Worm (Caenorhabditis elegans) whole organism, L3 larva: ENCODE measurements around the gene K12H6.10.

Source experiments
- R02D3.7 ChIP-seq: fragments of 150-350 bp; optimal IDR thresholded peaks from 2 replicates; lab custom pipeline; 2014; ENCODE audit warnings: missing biosample characterization, missing genetic modification characterization
- ZK546.5 ChIP-seq: sonication (generic microtip); optimal IDR thresholded peaks from 2 replicates; lab custom pipeline; 2017; ENCODE audit warnings: missing biosample characterization, missing genetic modification characterization
- aly-2 ChIP-seq: fragments of 150-350 bp; optimal IDR thresholded peaks from 2 replicates; lab custom pipeline; 2014; ENCODE audit warnings: missing biosample characterization, missing genetic modification characterization
- ceh-16 ChIP-seq: sonication (generic microtip); optimal IDR thresholded peaks from 2 replicates; lab custom pipeline; 2017; ENCODE audit warnings: missing biosample characterization, missing genetic modification characterization
- ceh-28 ChIP-seq: fragments of 150-350 bp; optimal IDR thresholded peaks from 2 replicates; lab custom pipeline; 2014; ENCODE audit warnings: missing biosample characterization, missing genetic modification reagents, missing genetic modification characterization
- ceh-82 ChIP-seq: fragments of 150-350 bp; optimal IDR thresholded peaks from 2 replicates; lab custom pipeline; 2014; ENCODE audit warnings: missing biosample characterization, missing genetic modification characterization
- ceh-9 ChIP-seq: sonication (generic microtip); optimal IDR thresholded peaks from 2 replicates; lab custom pipeline; 2018; ENCODE audit warnings: missing biosample characterization, missing genetic modification characterization
- daf-12 ChIP-seq: fragments of 150-350 bp; optimal IDR thresholded peaks from 2 replicates; lab custom pipeline; 2014; ENCODE audit warnings: missing biosample characterization, missing genetic modification reagents, missing genetic modification characterization
- egl-27 ChIP-seq: sonication (generic microtip); optimal IDR thresholded peaks from 4 replicates; lab custom pipeline; 2017; ENCODE audit warnings: missing biosample characterization, missing genetic modification reagents, missing genetic modification characterization
- elt-1 ChIP-seq: fragments of 150-350 bp; optimal IDR thresholded peaks from 2 replicates; lab custom pipeline; 2014; ENCODE audit warnings: missing biosample characterization, missing genetic modification characterization
- elt-2 ChIP-seq: sonication (generic microtip); optimal IDR thresholded peaks from 2 replicates; lab custom pipeline; 2016; ENCODE audit warnings: missing genetic modification reagents, mild to moderate bottlenecking, missing genetic modification characterization, missing compliant biosample characterization
- fkh-2 ChIP-seq: fragments of 150-350 bp; optimal IDR thresholded peaks from 2 replicates; lab custom pipeline; 2014; ENCODE audit warnings: missing biosample characterization, missing genetic modification reagents, missing genetic modification characterization
- fos-1 ChIP-seq: fragments of 150-350 bp; optimal IDR thresholded peaks from 2 replicates; lab custom pipeline; 2014; ENCODE audit warnings: missing biosample characterization, missing genetic modification characterization
- hmg-11 ChIP-seq: sonication (generic microtip); optimal IDR thresholded peaks from 2 replicates; lab custom pipeline; 2016; ENCODE audit warnings: missing genetic modification characterization, missing compliant biosample characterization
- jun-1 ChIP-seq: fragments of 150-350 bp; optimal IDR thresholded peaks from 2 replicates; lab custom pipeline; 2014; ENCODE audit warnings: missing biosample characterization, missing genetic modification reagents, missing genetic modification characterization
- lin-15B ChIP-seq: fragments of 150-350 bp; optimal IDR thresholded peaks from 2 replicates; lab custom pipeline; 2014; ENCODE audit warnings: missing biosample characterization, missing genetic modification characterization
- lin-39 ChIP-seq: fragments of 150-350 bp; optimal IDR thresholded peaks from 2 replicates; lab custom pipeline; 2018; ENCODE audit warnings: missing biosample characterization, missing genetic modification reagents, missing genetic modification characterization
- mdl-1 ChIP-seq: fragments of 150-350 bp; optimal IDR thresholded peaks from 2 replicates; lab custom pipeline; 2014; ENCODE audit warnings: missing biosample characterization, missing genetic modification characterization
- nhr-11 ChIP-seq: fragments of 150-350 bp; optimal IDR thresholded peaks from 2 replicates; lab custom pipeline; 2014; ENCODE audit warnings: missing biosample characterization, missing genetic modification characterization
- nhr-12 ChIP-seq: fragments of 150-350 bp; optimal IDR thresholded peaks from 2 replicates; lab custom pipeline; 2014; ENCODE audit warnings: missing biosample characterization, missing genetic modification characterization
- nhr-23 ChIP-seq: fragments of 150-350 bp; optimal IDR thresholded peaks from 2 replicates; lab custom pipeline; 2014; ENCODE audit warnings: missing biosample characterization, missing genetic modification reagents, missing genetic modification characterization
- nhr-25 ChIP-seq: sonication (generic microtip); optimal IDR thresholded peaks from 2 replicates; lab custom pipeline; 2017; ENCODE audit warnings: missing biosample characterization, missing genetic modification characterization
- nhr-28 ChIP-seq: fragments of 150-350 bp; optimal IDR thresholded peaks from 2 replicates; lab custom pipeline; 2014; ENCODE audit warnings: missing biosample characterization, missing genetic modification characterization
- nhr-43 ChIP-seq: sonication (generic microtip); optimal IDR thresholded peaks from 2 replicates; lab custom pipeline; 2016; ENCODE audit warnings: mild to moderate bottlenecking, missing genetic modification characterization, missing compliant biosample characterization; ENCODE audit not compliant: poor library complexity, severe bottlenecking
- nhr-67 ChIP-seq: fragments of 150-350 bp; optimal IDR thresholded peaks from 2 replicates; lab custom pipeline; 2014; ENCODE audit warnings: missing biosample characterization, missing genetic modification characterization
- nhr-76 ChIP-seq: fragments of 150-350 bp; sonication (generic microtip); optimal IDR thresholded peaks from 5 replicates; lab custom pipeline; 2014; ENCODE audit warnings: missing biosample characterization, missing genetic modification characterization
- nhr-77 ChIP-seq: fragments of 150-350 bp; optimal IDR thresholded peaks from 2 replicates; lab custom pipeline; 2014; ENCODE audit warnings: missing biosample characterization, missing genetic modification characterization
- pha-4 ChIP-seq: fragments of 150-350 bp; optimal IDR thresholded peaks from 2 replicates; lab custom pipeline; 2014; ENCODE audit warnings: missing biosample characterization, missing genetic modification reagents, missing genetic modification characterization
- pqm-1 ChIP-seq: fragments of 150-350 bp; optimal IDR thresholded peaks from 2 replicates; lab custom pipeline; 2017; ENCODE audit warnings: missing biosample characterization, missing genetic modification characterization, inconsistent platforms
- skn-1 ChIP-seq: fragments of 150-350 bp; optimal IDR thresholded peaks from 2 replicates; lab custom pipeline; 2014; ENCODE audit warnings: missing biosample characterization, missing genetic modification characterization
- snpc-4 ChIP-seq: fragments of 150-350 bp; optimal IDR thresholded peaks from 2 replicates; lab custom pipeline; 2014; ENCODE audit warnings: missing biosample characterization, missing genetic modification characterization
- tbx-2 ChIP-seq: sonication (generic microtip); optimal IDR thresholded peaks from 2 replicates; lab custom pipeline; 2016; ENCODE audit warnings: mild to moderate bottlenecking, missing genetic modification characterization, missing compliant biosample characterization
- unc-39 ChIP-seq: sonication (generic microtip); optimal IDR thresholded peaks from 4 replicates; lab custom pipeline; 2017; ENCODE audit warnings: missing biosample characterization, missing genetic modification characterization
- unc-62 ChIP-seq: fragments of 150-350 bp; sonication (generic microtip); optimal IDR thresholded peaks from 4 replicates; lab custom pipeline; 2014; ENCODE audit warnings: missing biosample characterization, missing genetic modification reagents, missing genetic modification characterization
- zag-1 ChIP-seq: fragments of 150-350 bp; optimal IDR thresholded peaks from 2 replicates; lab custom pipeline; 2014; ENCODE audit warnings: missing biosample characterization, missing genetic modification characterization
- ztf-11 ChIP-seq: fragments of 150-350 bp; optimal IDR thresholded peaks from 2 replicates; lab custom pipeline; 2014; ENCODE audit warnings: missing biosample characterization, missing genetic modification characterization
- ztf-4 ChIP-seq: fragments of 150-350 bp; optimal IDR thresholded peaks from 2 replicates; lab custom pipeline; 2014; ENCODE audit warnings: missing biosample characterization, missing genetic modification characterization

K12H6.10 gene

DNA sequence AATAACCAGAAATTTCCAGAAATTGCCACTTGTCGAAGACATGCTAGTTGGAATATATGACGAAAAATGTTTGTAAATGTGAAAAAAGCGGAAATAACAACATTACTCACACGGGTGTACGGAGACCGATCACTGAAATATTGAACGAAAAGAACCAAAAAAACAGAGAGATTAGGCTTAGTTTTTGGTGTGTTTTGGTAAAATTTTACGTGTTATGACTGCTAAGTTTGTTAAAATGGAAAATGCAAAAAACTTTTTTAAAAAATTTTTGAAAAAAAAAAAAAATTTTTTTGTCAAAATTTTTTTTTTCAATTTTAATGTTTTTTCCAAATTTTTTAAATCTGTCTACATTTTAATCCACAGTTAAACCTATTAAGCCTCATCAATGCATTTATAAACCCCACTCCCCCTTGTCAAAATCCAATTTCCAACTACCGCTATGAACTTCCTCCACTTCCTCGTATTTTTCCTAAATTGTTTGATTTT, at the start of gene K12H6.10, which contains the start of gene fut-4:
TSS of gene K12H6.10 (plus strand) at position 436 of the 486 bp plus-strand sequence.
TSS of gene fut-4 (minus strand) at position 101 of the 486 bp plus-strand sequence.
- TF ChIP-seq zag-1 (tag; lab: Kevin White, UChicago) (no peak), lin-15B (tag; lab: Kevin White, UChicago) (no peak), nhr-11 (tag; lab: Kevin White, UChicago) (no peak)

DNA sequence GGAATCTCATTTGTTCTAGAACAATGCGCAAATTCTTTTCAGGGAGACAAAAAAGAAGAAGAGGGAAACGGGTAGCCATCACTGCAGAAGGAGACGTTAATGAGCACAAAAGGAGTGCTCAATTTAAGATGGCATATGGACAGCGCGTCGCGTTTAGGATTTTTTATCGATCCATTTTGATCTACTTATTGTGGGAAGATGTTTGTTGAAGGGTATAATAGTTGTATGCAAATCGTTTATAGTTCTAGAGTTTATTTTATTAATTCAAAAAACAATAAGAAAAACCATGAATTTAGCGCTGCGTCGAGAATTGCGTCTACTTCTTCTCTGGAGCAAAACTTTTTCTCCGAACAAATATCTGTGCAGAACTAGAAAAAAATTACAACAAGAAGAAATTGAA, 49.1 kb upstream of the K12H6.10 start, which contains the start of gene sdz-9:
TSS of gene sdz-9 (minus strand) at position 101 of the 400 bp plus-strand sequence.
- TF ChIP-seq ztf-4 (no peak), ZK546.5 (tag; lab: Kevin White, UChicago) (no peak), unc-39 (tag; lab: Kevin White, UChicago) (no peak), ceh-82 (tag; lab: Kevin White, UChicago) (no peak), skn-1 (tag; lab: Kevin White, UChicago) (no peak), nhr-28 (tag; lab: Kevin White, UChicago) (no peak), nhr-67 (tag; lab: Kevin White, UChicago) (no peak), zag-1 (tag; lab: Kevin White, UChicago) (no peak), nhr-43 (no peak), lin-39 (no peak), jun-1 (tag; lab: Kevin White, UChicago) (no peak), lin-15B (tag; lab: Kevin White, UChicago) (no peak), nhr-77 (tag; lab: Kevin White, UChicago) (no peak), ceh-9 (tag; lab: Kevin White, UChicago) (no peak), ceh-28 (tag; lab: Kevin White, UChicago) (no peak), daf-12 (no peak), hmg-11 (no peak)

DNA sequence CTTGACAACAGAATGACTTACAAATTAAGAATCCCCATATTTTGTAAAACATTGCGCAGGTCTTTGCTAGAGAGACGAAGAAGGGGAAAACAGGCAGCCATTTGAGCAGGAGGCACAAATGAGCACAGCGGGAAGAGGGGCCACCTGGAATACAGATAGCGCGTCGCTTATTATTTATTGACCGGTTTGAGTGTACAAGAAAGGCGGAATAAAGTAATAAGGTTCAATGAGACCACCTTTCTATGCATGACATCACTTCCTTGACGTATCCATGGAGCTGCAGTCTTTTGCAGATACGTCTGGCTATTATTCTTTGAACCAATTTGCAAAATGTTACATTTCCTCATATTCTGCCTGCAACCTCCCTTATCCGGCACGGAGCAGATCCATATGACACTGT, 47.8 kb upstream of the K12H6.10 start, which contains the start of gene fbxb-111:
TSS of gene fbxb-111 (minus strand) at position 101 of the 400 bp plus-strand sequence.
- TF ChIP-seq elt-1 (tag; lab: Kevin White, UChicago): no peak
- no peak for TF ChIP-seq lin-15B (tag; lab: Kevin White, UChicago)
- TF ChIP-seq daf-12: no peak
- TF ChIP-seq pha-4 (tag; lab: Kevin White, UChicago): no peak
- TF ChIP-seq tbx-2 (tag; lab: Kevin White, UChicago): no peak
- TF ChIP-seq jun-1 (tag; lab: Kevin White, UChicago): no peak
- TF ChIP-seq fkh-2 (tag; lab: Kevin White, UChicago): no peak
- TF ChIP-seq nhr-77 (tag; lab: Kevin White, UChicago): no peak
- TF ChIP-seq pqm-1 (tag; lab: Kevin White, UChicago): no peak
- no peak for TF ChIP-seq nhr-67 (tag; lab: Kevin White, UChicago)
- no peak for TF ChIP-seq R02D3.7 (tag; lab: Kevin White, UChicago)
- TF ChIP-seq nhr-23 (tag; lab: Kevin White, UChicago): no peak
- no peak for TF ChIP-seq elt-2
- TF ChIP-seq hmg-11: no peak
- TF ChIP-seq ztf-11 (tag; lab: Kevin White, UChicago): no peak
- TF ChIP-seq zag-1 (tag; lab: Kevin White, UChicago): no peak
- no peak for TF ChIP-seq fos-1 (tag; lab: Kevin White, UChicago)
- TF ChIP-seq ceh-28 (tag; lab: Kevin White, UChicago): no peak
- TF ChIP-seq ceh-82 (tag; lab: Kevin White, UChicago): no peak

DNA sequence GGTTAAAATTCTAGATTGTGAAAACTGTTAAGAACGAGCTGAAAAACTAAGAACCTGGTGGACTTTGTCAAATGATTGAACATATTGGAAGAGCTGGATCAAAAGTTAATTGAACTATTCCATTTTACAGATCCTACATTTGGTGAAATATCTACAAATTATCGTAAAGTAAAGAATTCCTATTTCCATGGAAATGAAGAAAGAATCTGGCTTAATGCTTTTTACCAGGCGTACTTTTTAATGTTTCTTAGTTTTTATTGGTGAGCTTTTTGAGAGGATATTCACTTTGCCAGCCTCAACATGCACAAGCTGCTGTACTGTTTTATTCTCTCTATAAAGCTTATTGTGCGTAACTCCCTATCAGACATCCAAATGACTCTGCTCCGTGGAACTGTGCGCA, 44.8 kb upstream of the K12H6.10 start, which contains the start of gene F08D12.4:
TSS of gene F08D12.4 (plus strand) at position 301 of the 400 bp plus-strand sequence.
- TF ChIP-seq pqm-1 (tag; lab: Kevin White, UChicago) (no peak), lin-39 (no peak), fkh-2 (tag; lab: Kevin White, UChicago) (no peak), unc-62 (no peak), ceh-16 (tag; lab: Kevin White, UChicago) (no peak), snpc-4 (tag; lab: Kevin White, UChicago) (no peak), skn-1 (tag; lab: Kevin White, UChicago) (no peak), nhr-28 (tag; lab: Kevin White, UChicago) (no peak), egl-27 (no peak), nhr-12 (tag; lab: Kevin White, UChicago) (no peak), ceh-28 (tag; lab: Kevin White, UChicago) (no peak), nhr-25 (no peak), nhr-76 (no peak), elt-1 (tag; lab: Kevin White, UChicago) (no peak), mdl-1 (tag; lab: Kevin White, UChicago) (no peak), fos-1 (tag; lab: Kevin White, UChicago) (no peak), aly-2 (no peak)
